Fruit fly (Drosophila melanogaster) whole organism, embryonic: ENCODE data around the gene CG14054.

Experiments used
- BEAF-32 ChIP-seq: fragments of 200-800 bp; sonication (Bioruptor generic); optimal IDR thresholded peaks from 3 replicates; lab custom pipeline; 2017; ENCODE audit warnings: missing biosample characterization, missing genetic modification characterization, mild to moderate bottlenecking, moderate library complexity, missing genetic modification reagents
- CG10654 ChIP-seq: fragments of 200-800 bp; sonication (Bioruptor generic); optimal IDR thresholded peaks from 2 replicates; lab custom pipeline; 2016; ENCODE audit warnings: missing biosample characterization, missing genetic modification characterization
- CG11723 ChIP-seq: fragments of 200-800 bp; sonication (Bioruptor generic); optimal IDR thresholded peaks from 2 replicates; lab custom pipeline; 2017; ENCODE audit warnings: missing biosample characterization, mild to moderate bottlenecking, missing genetic modification characterization
- CG12071 ChIP-seq: fragments of 200-800 bp; sonication (Bioruptor generic); optimal IDR thresholded peaks from 3 replicates; lab custom pipeline; 2018; ENCODE audit warnings: missing biosample characterization, mild to moderate bottlenecking, missing genetic modification characterization
- CG13424 ChIP-seq: fragments of 200-800 bp; sonication (Bioruptor generic); optimal IDR thresholded peaks from 2 replicates; lab custom pipeline; 2019; ENCODE audit warnings: missing biosample characterization, mild to moderate bottlenecking, missing genetic modification characterization, moderate library complexity
- CG13624 ChIP-seq: fragments of 200-800 bp; sonication (Bioruptor generic); optimal IDR thresholded peaks from 2 replicates; lab custom pipeline; 2016; ENCODE audit warnings: missing biosample characterization, missing genetic modification characterization
- CG15601 ChIP-seq: fragments of 200-800 bp; sonication (Bioruptor generic); optimal IDR thresholded peaks from 3 replicates; lab custom pipeline; 2019; ENCODE audit warnings: missing biosample characterization, mild to moderate bottlenecking, missing genetic modification characterization, moderate library complexity
- CG17568 ChIP-seq: fragments of 200-800 bp; sonication (Bioruptor generic); optimal IDR thresholded peaks from 2 replicates; lab custom pipeline; 2018; ENCODE audit warnings: missing biosample characterization, mild to moderate bottlenecking, missing genetic modification characterization, moderate library complexity
- CG17829 ChIP-seq: fragments of 200-800 bp; optimal IDR thresholded peaks from 2 replicates; lab custom pipeline; 2019; ENCODE audit warnings: missing biosample characterization, mild to moderate bottlenecking, missing genetic modification characterization, moderate library complexity
- CG2120 ChIP-seq: fragments of 200-800 bp; sonication (Bioruptor generic); optimal IDR thresholded peaks from 3 replicates; lab custom pipeline; 2016; ENCODE audit warnings: missing biosample characterization, missing genetic modification characterization
- CG2202 ChIP-seq: fragments of 200-800 bp; sonication (Bioruptor generic); optimal IDR thresholded peaks from 2 replicates; lab custom pipeline; 2018; ENCODE audit warnings: missing biosample characterization, mild to moderate bottlenecking, missing genetic modification characterization
- CG31365 ChIP-seq: fragments of 200-800 bp; sonication (Bioruptor generic); optimal IDR thresholded peaks from 2 replicates; lab custom pipeline; 2018; ENCODE audit warnings: missing biosample characterization, mild to moderate bottlenecking, missing genetic modification characterization
- CG32532 ChIP-seq: fragments of 200-800 bp; sonication (Bioruptor generic); IDR thresholded peaks from 2 replicates; pipeline ENCODE4 v1.3.6; 2022; ENCODE audit warnings: missing biosample characterization, missing genetic modification characterization
- CG3995 ChIP-seq: fragments of 200-800 bp; sonication (Bioruptor generic); optimal IDR thresholded peaks from 3 replicates; lab custom pipeline; 2016; ENCODE audit warnings: missing biosample characterization, missing genetic modification characterization
- CG4282 ChIP-seq: fragments of 200-800 bp; sonication (Bioruptor generic); optimal IDR thresholded peaks from 2 replicates; lab custom pipeline; 2016; ENCODE audit warnings: missing biosample characterization, missing genetic modification characterization
- CG6254 ChIP-seq: fragments of 200-800 bp; sonication (Bioruptor generic); optimal IDR thresholded peaks from 3 replicates; lab custom pipeline; 2017; ENCODE audit warnings: mild to moderate bottlenecking, missing biosample characterization, missing genetic modification reagents, missing genetic modification characterization
- CG6813 ChIP-seq: fragments of 200-800 bp; sonication (Bioruptor generic); optimal IDR thresholded peaks from 2 replicates; lab custom pipeline; 2017; ENCODE audit warnings: missing biosample characterization, missing genetic modification characterization, mild to moderate bottlenecking, moderate library complexity, missing genetic modification reagents
- CG8359 ChIP-seq: fragments of 200-800 bp; sonication (Bioruptor generic); optimal IDR thresholded peaks from 2 replicates; lab custom pipeline; 2017; ENCODE audit warnings: missing biosample characterization, mild to moderate bottlenecking, missing genetic modification characterization, borderline replicate concordance
- CG8944 ChIP-seq: fragments of 200-800 bp; sonication (Bioruptor generic); optimal IDR thresholded peaks from 3 replicates; lab custom pipeline; 2016; ENCODE audit warnings: missing biosample characterization, missing genetic modification characterization
- Dp ChIP-seq: fragments of 200-800 bp; sonication (Bioruptor generic); optimal IDR thresholded peaks from 2 replicates; lab custom pipeline; 2018; ENCODE audit warnings: missing biosample characterization, mild to moderate bottlenecking, missing genetic modification characterization, moderate library complexity
- GATAe ChIP-seq: fragments of 200-800 bp; sonication (Bioruptor generic); conservative IDR thresholded peaks from 2 replicates; pipeline ENCODE4 v1.3.6; 2022; ENCODE audit warnings: missing biosample characterization, missing genetic modification characterization
- HmgZ ChIP-seq: fragments of 200-800 bp; sonication (Bioruptor generic); optimal IDR thresholded peaks from 2 replicates; lab custom pipeline; 2018; ENCODE audit warnings: missing biosample characterization, mild to moderate bottlenecking, missing genetic modification characterization
- Hr39 ChIP-seq: fragments of >200 bp; optimal IDR thresholded peaks from 2 replicates; lab custom pipeline; 2017
- MTF-1 ChIP-seq: fragments of 200-800 bp; sonication (Bioruptor generic); optimal IDR thresholded peaks from 2 replicates; lab custom pipeline; 2018; ENCODE audit warnings: missing biosample characterization, mild to moderate bottlenecking, missing genetic modification characterization, borderline replicate concordance
- Mad ChIP-seq: fragments of 200-800 bp; sonication (Bioruptor generic); optimal IDR thresholded peaks from 2 replicates; lab custom pipeline; 2016; ENCODE audit warnings: missing biosample characterization, missing genetic modification characterization
- Nf-YA ChIP-seq: fragments of 200-800 bp; sonication (Bioruptor generic); IDR thresholded peaks from 2 replicates; pipeline ENCODE4 v1.3.6; 2022; ENCODE audit warnings: missing biosample characterization, missing genetic modification characterization
- Nf-YC ChIP-seq: fragments of 200-800 bp; optimal IDR thresholded peaks from 3 replicates; lab custom pipeline; 2019; ENCODE audit warnings: missing biosample characterization, mild to moderate bottlenecking, missing genetic modification characterization, moderate library complexity
- NfI ChIP-seq: fragments of 200-800 bp; sonication (Bioruptor generic); optimal IDR thresholded peaks from 3 replicates; lab custom pipeline; 2018; ENCODE audit warnings: missing biosample characterization, mild to moderate bottlenecking, missing genetic modification characterization, moderate library complexity
- Pdp1 ChIP-seq, 2 experiments: fragments of 200-800 bp; sonication (Bioruptor generic); optimal IDR thresholded peaks; 3 replicates each; lab custom pipeline; 2016; ENCODE audit warnings: missing biosample characterization in 2 of 2, missing genetic modification characterization in 2 of 2, mild to moderate bottlenecking in 1 of 2, moderate library complexity in 1 of 2
- Spps ChIP-seq: fragments of 200-800 bp; sonication (Bioruptor generic); optimal IDR thresholded peaks from 2 replicates; lab custom pipeline; 2018; ENCODE audit warnings: missing biosample characterization, mild to moderate bottlenecking, missing genetic modification characterization
- Sry-δ ChIP-seq: fragments of 200-800 bp; sonication (Bioruptor generic); optimal IDR thresholded peaks from 2 replicates; lab custom pipeline; 2016; ENCODE audit warnings: missing biosample characterization, missing genetic modification characterization
- Trl ChIP-seq, 3 experiments: fragments of >200 bp in 2 of 3; fragments of 200-800 bp in 1 of 3; sonication (Bioruptor generic) in 1 of 3; optimal IDR thresholded peaks; 2 replicates in 1 of 3; 3 replicates in 2 of 3; lab custom pipeline; 2016 to 2017; ENCODE audit warnings: missing biosample characterization in 1 of 3, missing genetic modification characterization in 1 of 3
- br ChIP-seq: fragments of >200 bp; optimal IDR thresholded peaks from 2 replicates; lab custom pipeline; 2017
- chinmo ChIP-seq: fragments of 200-800 bp; sonication (Bioruptor generic); IDR thresholded peaks from 4 replicates; pipeline ENCODE4 v1.3.6; 2022; ENCODE audit warnings: missing biosample characterization, missing genetic modification characterization; ENCODE audit not compliant: partially characterized antibody
- ci ChIP-seq: fragments of 200-800 bp; sonication (Bioruptor generic); IDR thresholded peaks from 3 replicates; pipeline ENCODE4 v1.3.6; 2022; ENCODE audit warnings: missing biosample characterization, missing genetic modification characterization
- cwo ChIP-seq: fragments of 200-800 bp; sonication (Bioruptor generic); optimal IDR thresholded peaks from 3 replicates; lab custom pipeline; 2017; ENCODE audit warnings: missing biosample characterization, missing genetic modification characterization, mild to moderate bottlenecking, moderate library complexity, missing genetic modification reagents
- esg ChIP-seq: fragments of 200-800 bp; sonication (Bioruptor generic); conservative IDR thresholded peaks from 2 replicates; pipeline ENCODE4 v1.3.6; 2022; ENCODE audit warnings: missing biosample characterization, missing genetic modification characterization
- hb ChIP-seq: fragments of 200-800 bp; sonication (Bioruptor generic); IDR thresholded peaks from 3 replicates; pipeline ENCODE4 v1.3.6; 2022; ENCODE audit warnings: missing biosample characterization, missing genetic modification characterization; ENCODE audit not compliant: partially characterized antibody
- kay ChIP-seq: fragments of 200-800 bp; sonication (Bioruptor generic); optimal IDR thresholded peaks from 2 replicates; lab custom pipeline; 2016; ENCODE audit warnings: missing biosample characterization, missing genetic modification characterization
- ken ChIP-seq: fragments of 200-800 bp; sonication (Bioruptor generic); IDR thresholded peaks from 3 replicates; pipeline ENCODE4 v1.3.6; 2022; ENCODE audit warnings: missing biosample characterization, missing genetic modification characterization
- knrl ChIP-seq: fragments of 200-800 bp; sonication (Bioruptor generic); IDR thresholded peaks from 3 replicates; pipeline ENCODE4 v1.3.6; 2022; ENCODE audit warnings: missing biosample characterization, missing genetic modification characterization; ENCODE audit not compliant: partially characterized antibody
- nerfin-1 ChIP-seq: fragments of 200-800 bp; sonication (Bioruptor generic); optimal IDR thresholded peaks from 3 replicates; lab custom pipeline; 2019; ENCODE audit warnings: missing biosample characterization, mild to moderate bottlenecking, missing genetic modification characterization, moderate library complexity
- phol ChIP-seq: fragments of 200-800 bp; sonication (Bioruptor generic); optimal IDR thresholded peaks from 3 replicates; lab custom pipeline; 2018; ENCODE audit warnings: missing biosample characterization, mild to moderate bottlenecking, missing genetic modification characterization, moderate library complexity
- pnt ChIP-seq: fragments of 200-800 bp; sonication (Bioruptor generic); optimal IDR thresholded peaks from 3 replicates; lab custom pipeline; 2016; ENCODE audit warnings: missing biosample characterization, missing genetic modification characterization
- psq ChIP-seq: fragments of 200-800 bp; sonication (Bioruptor generic); optimal IDR thresholded peaks from 2 replicates; lab custom pipeline; 2017; ENCODE audit warnings: missing biosample characterization, missing genetic modification characterization
- sd ChIP-seq: fragments of 200-800 bp; sonication (Bioruptor generic); optimal IDR thresholded peaks from 3 replicates; lab custom pipeline; 2018; ENCODE audit warnings: missing biosample characterization, mild to moderate bottlenecking, missing genetic modification characterization, moderate library complexity
- sna ChIP-seq: fragments of 200-800 bp; sonication (Bioruptor generic); IDR thresholded peaks from 2 replicates; pipeline ENCODE4 v1.3.6; 2022; ENCODE audit warnings: missing biosample characterization, missing genetic modification characterization; ENCODE audit not compliant: partially characterized antibody
- tll ChIP-seq, 2 experiments: fragments of 200-800 bp in 1 of 2; fragments of >200 bp in 1 of 2; sonication (Bioruptor generic) in 1 of 2; optimal IDR thresholded peaks; 2 replicates each; lab custom pipeline; 2017 to 2019; ENCODE audit warnings: missing biosample characterization in 2 of 2, missing genetic modification characterization in 2 of 2, mild to moderate bottlenecking in 1 of 2, moderate library complexity in 1 of 2
- trem ChIP-seq: fragments of 200-800 bp; optimal IDR thresholded peaks from 3 replicates; lab custom pipeline; 2019; ENCODE audit warnings: missing biosample characterization, mild to moderate bottlenecking, missing genetic modification characterization, moderate library complexity
- wek ChIP-seq: fragments of 200-800 bp; sonication (Bioruptor generic); optimal IDR thresholded peaks from 3 replicates; lab custom pipeline; 2018; ENCODE audit warnings: missing biosample characterization, mild to moderate bottlenecking, missing genetic modification characterization, moderate library complexity

Gene CG14054

DNA sequence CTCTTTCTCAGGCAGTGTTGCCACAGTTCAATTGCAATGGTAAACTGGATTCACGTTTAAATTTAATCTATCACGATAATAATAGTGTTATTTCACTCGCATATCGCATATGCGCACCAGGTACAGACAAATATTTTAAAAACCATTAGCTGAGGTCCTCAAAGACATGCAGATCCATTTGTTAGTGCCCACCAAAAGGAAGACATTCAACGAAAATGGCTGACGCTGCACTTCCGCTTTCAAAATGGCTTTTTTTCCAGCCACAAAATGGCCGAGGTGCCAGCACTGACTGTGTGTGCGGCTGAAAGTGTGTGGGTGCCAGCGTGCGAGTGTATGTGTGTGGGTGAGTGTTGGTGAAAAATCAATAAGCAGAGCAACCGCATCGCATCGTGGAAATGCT lies 5.0 kb downstream of the CG14054 start (continued):
- TF ChIP-seq BEAF-32 (GFP tag; lab: Kevin White, UChicago): no peak
- no peak for TF ChIP-seq sna (GFP tag; lab: Robert Waterston, UW)
- TF ChIP-seq chinmo (GFP tag; lab: Robert Waterston, UW): 0 out of 4 replicates have a peak, but pooled peaks have one; percentile 46
- TF ChIP-seq Pdp1 (GFP tag; optimal IDR thresholded peaks at IDR 0.05; lab: Kevin White, UChicago): peak; percentile 0 to 18
- no peak for TF ChIP-seq trem
- TF ChIP-seq CG17829 (tag; lab: Kevin White, UChicago): peak; percentile 34
- TF ChIP-seq Spps (tag; lab: Kevin White, UChicago): no peak
- TF ChIP-seq Trl (optimal IDR thresholded peaks at IDR 0.05; lab: Kevin White, UChicago): no peak
- peak; percentile 17 for TF ChIP-seq Trl (GFP tag; optimal IDR thresholded peaks at IDR 0.05; lab: Kevin White, UChicago)
- TF ChIP-seq CG13424 (tag; lab: Kevin White, UChicago): peak; percentile 61
- no peak for TF ChIP-seq MTF-1 (GFP tag; lab: Kevin White, UChicago)
- TF ChIP-seq psq: no peak
- peak; percentile 15 for TF ChIP-seq CG15601 (tag; lab: Kevin White, UChicago)
- no peak for TF ChIP-seq CG17568 (GFP tag; lab: Kevin White, UChicago)
- peak; percentile 8 for TF ChIP-seq CG8359
- peak; percentile 88 for TF ChIP-seq phol (tag; lab: Kevin White, UChicago)
- TF ChIP-seq cwo (GFP tag; lab: Kevin White, UChicago): no peak
- peak; percentile 36 for TF ChIP-seq CG6254 (GFP tag; lab: Kevin White, UChicago)
- TF ChIP-seq kay (GFP tag; lab: Kevin White, UChicago): no peak
- TF ChIP-seq br: no peak
- no peak for TF ChIP-seq CG2120
- no peak for TF ChIP-seq CG4282
- no peak for TF ChIP-seq Dp (GFP tag; lab: Kevin White, UChicago)
- TF ChIP-seq Nf-YC (tag; lab: Kevin White, UChicago): peak; percentile 48
- no peak for TF ChIP-seq hb (GFP tag; lab: Robert Waterston, UW)
- no peak for TF ChIP-seq CG8944
- TF ChIP-seq CG3995 (GFP tag; lab: Kevin White, UChicago): no peak
- no peak for TF ChIP-seq Mad (GFP tag; lab: Kevin White, UChicago)
- no peak for TF ChIP-seq knrl (GFP tag; lab: Robert Waterston, UW)
- no peak for TF ChIP-seq CG10654 (GFP tag; lab: Kevin White, UChicago)
- TF ChIP-seq CG32532 (GFP tag; lab: Robert Waterston, UW): no peak
- TF ChIP-seq esg: no peak
- peak; percentile 19 for TF ChIP-seq CG2202
- peak; percentile 36 for TF ChIP-seq HmgZ (tag; lab: Kevin White, UChicago)
- peak; percentile 50 for TF ChIP-seq wek (GFP tag; lab: Kevin White, UChicago)
- TF ChIP-seq CG12071 (GFP tag; lab: Kevin White, UChicago): peak; percentile 46
- no peak for TF ChIP-seq sd (tag; lab: Kevin White, UChicago)
- peak; percentile 68; the same call in 2 of the 3 replicates for TF ChIP-seq ci (GFP tag; lab: Robert Waterston, UW)
- TF ChIP-seq CG31365 (tag; lab: Kevin White, UChicago): no peak
- TF ChIP-seq ken (GFP tag; lab: Robert Waterston, UW): no peak
- TF ChIP-seq GATAe (GFP tag; lab: Robert Waterston, UW): no peak
- TF ChIP-seq CG6813 (GFP tag; lab: Kevin White, UChicago): peak; percentile 47
- TF ChIP-seq Hr39 (lab: Kevin White, UChicago): no peak
- peak; percentile 66 for TF ChIP-seq nerfin-1 (tag; lab: Kevin White, UChicago)
- TF ChIP-seq CG13624: peak; percentile 10
- TF ChIP-seq Nf-YA (GFP tag; lab: Robert Waterston, UW): no peak
- peak; percentile 18 for TF ChIP-seq CG11723 (GFP tag; lab: Kevin White, UChicago)
- TF ChIP-seq NfI (GFP tag; lab: Kevin White, UChicago): peak; percentile 54
- TF ChIP-seq tll (GFP tag; optimal IDR thresholded peaks at IDR 0.05; lab: Kevin White, UChicago): no peak
- TF ChIP-seq pnt (GFP tag; lab: Kevin White, UChicago): no peak
- TF ChIP-seq Sry-δ (GFP tag; lab: Kevin White, UChicago): peak; percentile 20
